Fruit fly (Drosophila melanogaster) whole organism, wandering third instar larva: ENCODE data around the gene RhoGEF3.

Experiments
- Abd-B ChIP-seq: fragments of >200 bp; optimal IDR thresholded peaks from 2 replicates; lab custom pipeline; 2017; ENCODE audit warnings: missing biosample characterization, missing genetic modification characterization
- CG32264 ChIP-seq: fragments of 200-800 bp; sonication (Bioruptor generic); optimal IDR thresholded peaks from 2 replicates; lab custom pipeline; 2016; ENCODE audit warnings: missing biosample characterization, missing genetic modification characterization
- CG9705 ChIP-seq: fragments of 200-800 bp; sonication (Bioruptor generic); optimal IDR thresholded peaks from 2 replicates; lab custom pipeline; 2018; ENCODE audit warnings: missing biosample characterization, mild to moderate bottlenecking, missing genetic modification characterization
- CrebA ChIP-seq: fragments of 200-800 bp; sonication (Bioruptor generic); optimal IDR thresholded peaks from 2 replicates; lab custom pipeline; 2016; ENCODE audit warnings: missing biosample characterization, mild to moderate bottlenecking, missing genetic modification characterization, borderline replicate concordance
- Dfd ChIP-seq: fragments of >200 bp; optimal IDR thresholded peaks from 2 replicates; lab custom pipeline; 2017; ENCODE audit warnings: missing biosample characterization, missing genetic modification characterization
- Dif ChIP-seq: fragments of 200-275, 200-300 bp; sonication (Bioruptor generic); optimal IDR thresholded peaks from 2 replicates; lab custom pipeline; 2018; ENCODE audit warnings: missing biosample characterization, missing genetic modification characterization; ENCODE audit not compliant: partially characterized antibody
- GATAd ChIP-seq: sonication (Bioruptor generic); optimal IDR thresholded peaks from 2 replicates; lab custom pipeline; 2016; ENCODE audit warnings: missing biosample characterization, missing genetic modification characterization
- HLH106 ChIP-seq: fragments of 200-800 bp; optimal IDR thresholded peaks from 3 replicates; lab custom pipeline; 2019; ENCODE audit warnings: missing biosample characterization, mild to moderate bottlenecking, missing genetic modification characterization, moderate library complexity
- Hnf4 ChIP-seq: fragments of 200-800 bp; sonication (Bioruptor generic); optimal IDR thresholded peaks from 2 replicates; lab custom pipeline; 2016; ENCODE audit warnings: missing biosample characterization, mild to moderate bottlenecking, missing genetic modification characterization
- Hr78 ChIP-seq: fragments of >200 bp; optimal IDR thresholded peaks from 2 replicates; lab custom pipeline; 2017; ENCODE audit warnings: missing biosample characterization, missing genetic modification characterization
- Hr83 ChIP-seq: fragments of 200-300 bp; sonication (Bioruptor generic); optimal IDR thresholded peaks from 2 replicates; lab custom pipeline; 2016; ENCODE audit warnings: missing biosample characterization, mild to moderate bottlenecking, missing genetic modification characterization, moderate library complexity; ENCODE audit not compliant: poor library complexity, severe bottlenecking
- Jra ChIP-seq: sonication (Bioruptor generic); optimal IDR thresholded peaks from 2 replicates; lab custom pipeline; 2016; ENCODE audit warnings: missing biosample characterization, missing genetic modification characterization
- Mio ChIP-seq: sonication (Bioruptor generic); optimal IDR thresholded peaks from 2 replicates; lab custom pipeline; 2016; ENCODE audit warnings: missing biosample characterization, missing genetic modification characterization
- Myc ChIP-seq: fragments of >200 bp; optimal IDR thresholded peaks from 2 replicates; lab custom pipeline; 2017
- N ChIP-seq: fragments of >200 bp; optimal IDR thresholded peaks from 2 replicates; lab custom pipeline; 2018; ENCODE audit warnings: missing biosample characterization, missing external identifiers, missing genetic modification characterization
- OdsH ChIP-seq: fragments of 200-800 bp; sonication (Bioruptor generic); optimal IDR thresholded peaks from 2 replicates; lab custom pipeline; 2016; ENCODE audit warnings: missing biosample characterization, mild to moderate bottlenecking, missing genetic modification characterization
- Rel ChIP-seq, 2 experiments: fragments of 200-800 bp; sonication (Bioruptor generic) in 1 of 2; optimal IDR thresholded peaks; 2 replicates in 1 of 2; 3 replicates in 1 of 2; lab custom pipeline; 2016 to 2019; ENCODE audit warnings: mild to moderate bottlenecking in 2 of 2, missing biosample characterization in 2 of 2, missing genetic modification characterization in 2 of 2, moderate library complexity in 1 of 2
- Sp1 ChIP-seq: fragments of 200-800 bp; sonication (Bioruptor generic); optimal IDR thresholded peaks from 3 replicates; lab custom pipeline; 2019; ENCODE audit warnings: missing biosample characterization, mild to moderate bottlenecking, missing genetic modification characterization, moderate library complexity
- Vsx2 ChIP-seq: fragments of 200-300, 225-300 bp; sonication (Bioruptor generic); optimal IDR thresholded peaks from 2 replicates; lab custom pipeline; 2018; ENCODE audit warnings: missing biosample characterization, missing genetic modification characterization; ENCODE audit not compliant: partially characterized antibody
- br ChIP-seq: fragments of 200-800 bp; sonication (Bioruptor generic); optimal IDR thresholded peaks from 2 replicates; lab custom pipeline; 2016; ENCODE audit warnings: missing biosample characterization, missing genetic modification characterization
- brk ChIP-seq: fragments of 200-800 bp; sonication (Bioruptor generic); optimal IDR thresholded peaks from 2 replicates; lab custom pipeline; 2016; ENCODE audit warnings: missing biosample characterization, mild to moderate bottlenecking, missing genetic modification characterization
- dl ChIP-seq, 2 experiments: fragments of 175-275, 200-275 bp in 1 of 2; fragments of 200-275 bp in 1 of 2; sonication (Bioruptor generic); optimal IDR thresholded peaks; lab custom pipeline; 2018; ENCODE audit warnings: mild to moderate bottlenecking in 2 of 2, missing biosample characterization in 2 of 2, missing genetic modification characterization in 2 of 2, moderate library complexity in 2 of 2; ENCODE audit not compliant: partially characterized antibody in 2 of 2, insufficient read depth in 1 of 2
- dmrt93B ChIP-seq: fragments of 200-800 bp; sonication (Bioruptor generic); optimal IDR thresholded peaks from 2 replicates; lab custom pipeline; 2018; ENCODE audit warnings: missing biosample characterization, mild to moderate bottlenecking, missing genetic modification characterization
- dsf ChIP-seq: sonication (Bioruptor generic); optimal IDR thresholded peaks from 2 replicates; lab custom pipeline; 2016; ENCODE audit warnings: missing biosample characterization, missing genetic modification characterization, borderline replicate concordance
- ey ChIP-seq: fragments of 200-800 bp; sonication (Bioruptor generic); optimal IDR thresholded peaks from 2 replicates; lab custom pipeline; 2016; ENCODE audit warnings: missing biosample characterization, missing genetic modification characterization
- foxo ChIP-seq, 2 experiments: fragments of 200-800 bp; sonication (Bioruptor generic); optimal IDR thresholded peaks; 2 replicates in 1 of 2; 3 replicates in 1 of 2; lab custom pipeline; 2016 to 2017; ENCODE audit warnings: missing biosample characterization in 2 of 2, missing genetic modification characterization in 2 of 2
- fru ChIP-seq: fragments of 200-800 bp; sonication (Bioruptor generic); optimal IDR thresholded peaks from 3 replicates; lab custom pipeline; 2016; ENCODE audit warnings: missing biosample characterization, mild to moderate bottlenecking, missing genetic modification characterization
- h ChIP-seq: fragments of 200-800 bp; sonication (Bioruptor generic); optimal IDR thresholded peaks from 3 replicates; lab custom pipeline; 2016; ENCODE audit warnings: missing biosample characterization, mild to moderate bottlenecking, missing genetic modification characterization
- jim ChIP-seq: fragments of 175-275, 200-325 bp; sonication (Bioruptor generic); optimal IDR thresholded peaks from 2 replicates; lab custom pipeline; 2016; ENCODE audit warnings: missing biosample characterization, mild to moderate bottlenecking, missing genetic modification characterization
- lola ChIP-seq: fragments of >200 bp; optimal IDR thresholded peaks from 2 replicates; lab custom pipeline; 2017; ENCODE audit warnings: missing biosample characterization, missing genetic modification characterization
- pan ChIP-seq: fragments of >200 bp; optimal IDR thresholded peaks from 2 replicates; lab custom pipeline; 2017
- psq ChIP-seq: fragments of 200-800 bp; sonication (Bioruptor generic); optimal IDR thresholded peaks from 3 replicates; lab custom pipeline; 2017; ENCODE audit warnings: missing biosample characterization, mild to moderate bottlenecking, missing genetic modification characterization, moderate library complexity
- rgr ChIP-seq: fragments of 200-800 bp; sonication (Bioruptor generic); optimal IDR thresholded peaks from 3 replicates; lab custom pipeline; 2016; ENCODE audit warnings: missing biosample characterization, mild to moderate bottlenecking, missing genetic modification characterization
- sage ChIP-seq: fragments of 200-800 bp; sonication (Bioruptor generic); optimal IDR thresholded peaks from 2 replicates; lab custom pipeline; 2016; ENCODE audit warnings: missing biosample characterization, mild to moderate bottlenecking, missing genetic modification characterization
- sv ChIP-seq: fragments of 200-800 bp; sonication (Bioruptor generic); optimal IDR thresholded peaks from 3 replicates; lab custom pipeline; 2016; ENCODE audit warnings: missing biosample characterization, missing genetic modification characterization
- tai ChIP-seq: sonication (Bioruptor generic); optimal IDR thresholded peaks from 2 replicates; lab custom pipeline; 2016; ENCODE audit warnings: missing biosample characterization, missing genetic modification characterization
- usp ChIP-seq: fragments of >200 bp; optimal IDR thresholded peaks from 2 replicates; lab custom pipeline; 2017; ENCODE audit warnings: missing biosample characterization, missing genetic modification characterization
- woc ChIP-seq: sonication (Bioruptor generic); optimal IDR thresholded peaks from 2 replicates; lab custom pipeline; 2016; ENCODE audit warnings: missing biosample characterization, mild to moderate bottlenecking, missing genetic modification characterization

Gene RhoGEF3

dm6 chr3L:270760-271500 is 6.3 kb upstream of the RhoGEF3 start, which contains the start of gene miple2 (continued):
- TF ChIP-seq foxo (GFP tag; optimal IDR thresholded peaks at IDR 0.05; lab: Kevin White, UChicago) (peak in 1 of 2 experiments; percentile 64), Dif (GFP tag; lab: Kevin White, UChicago) (no peak), CrebA (GFP tag; lab: Kevin White, UChicago) (peak; percentile 58), ey (GFP tag; lab: Kevin White, UChicago) (peak; percentile 61), Dfd (no peak), sv (GFP tag; lab: Kevin White, UChicago) (peak; percentile 25), dsf (no peak)

- TF ChIP-seq dl (GFP tag; optimal IDR thresholded peaks at IDR 0.05; lab: Kevin White, UChicago; ENCODE audit: insufficient read depth in 1 of 2, partially characterized antibody in 2 of 2), result peak; percentile 74
- TF ChIP-seq usp (GFP tag; lab: Kevin White, UChicago), result no peak
- TF ChIP-seq dmrt93B (GFP tag; lab: Kevin White, UChicago), result no peak
- TF ChIP-seq Dif (GFP tag; lab: Kevin White, UChicago), result peak; percentile 64
- TF ChIP-seq CG9705 (GFP tag; lab: Kevin White, UChicago), result no peak
- TF ChIP-seq Dfd, result no peak
- no peak for TF ChIP-seq brk (GFP tag; lab: Kevin White, UChicago)
- no peak for TF ChIP-seq Rel (GFP tag; optimal IDR thresholded peaks at IDR 0.05; lab: Kevin White, UChicago)
- peak; percentile 11 for TF ChIP-seq Rel (tag; optimal IDR thresholded peaks at IDR 0.05; lab: Kevin White, UChicago)
- peak; percentile 41 for TF ChIP-seq Hr83 (GFP tag; lab: Kevin White, UChicago)
- no peak for TF ChIP-seq psq
- no peak for TF ChIP-seq sv (GFP tag; lab: Kevin White, UChicago)
- TF ChIP-seq Mio, result no peak
- no peak for TF ChIP-seq fru
- no peak for TF ChIP-seq h (GFP tag; lab: Kevin White, UChicago)
- no peak for TF ChIP-seq sage (GFP tag; lab: Kevin White, UChicago)
- TF ChIP-seq lola (GFP tag; lab: Kevin White, UChicago), result no peak
- no peak for TF ChIP-seq N (GFP tag; lab: Kevin White, UChicago)
- no peak for TF ChIP-seq Myc (lab: Kevin White, UChicago)
- no peak for TF ChIP-seq rgr (GFP tag; lab: Kevin White, UChicago)
- TF ChIP-seq br (GFP tag; lab: Kevin White, UChicago), result peak; percentile 15
- TF ChIP-seq tai (GFP tag; lab: Kevin White, UChicago), result no peak
- TF ChIP-seq Hr78 (GFP tag; lab: Kevin White, UChicago), result no peak
- TF ChIP-seq Sp1 (GFP tag; lab: Kevin White, UChicago), result no peak
- no peak for TF ChIP-seq CrebA (GFP tag; lab: Kevin White, UChicago)
- TF ChIP-seq GATAd (GFP tag; lab: Kevin White, UChicago), result no peak
- no peak for TF ChIP-seq foxo (GFP tag; optimal IDR thresholded peaks at IDR 0.05; lab: Kevin White, UChicago)
- TF ChIP-seq CG32264 (GFP tag; lab: Kevin White, UChicago), result no peak
- no peak for TF ChIP-seq woc (GFP tag; lab: Kevin White, UChicago)
- TF ChIP-seq Vsx2 (GFP tag; lab: Kevin White, UChicago), result peak; percentile 41
- TF ChIP-seq dsf, result no peak
- peak; percentile 50 for TF ChIP-seq Jra (GFP tag; lab: Kevin White, UChicago)
- TF ChIP-seq Abd-B (GFP tag; lab: Kevin White, UChicago), result no peak
- no peak for TF ChIP-seq ey (GFP tag; lab: Kevin White, UChicago)
- no peak for TF ChIP-seq Hnf4 (GFP tag; lab: Kevin White, UChicago)
- TF ChIP-seq pan (lab: Kevin White, UChicago), result no peak
- no peak for TF ChIP-seq HLH106 (tag; lab: Kevin White, UChicago)
- no peak for TF ChIP-seq jim (GFP tag; lab: Kevin White, UChicago)
- no peak for TF ChIP-seq OdsH (GFP tag; lab: Kevin White, UChicago)
These were observed 5.6 kb upstream of the RhoGEF3 start for dm6 chr3L:271501-272249.
